Fruit fly (Drosophila melanogaster): ENCODE measurements around the gene mRpL38.

mRpL38 gene

DNA sequence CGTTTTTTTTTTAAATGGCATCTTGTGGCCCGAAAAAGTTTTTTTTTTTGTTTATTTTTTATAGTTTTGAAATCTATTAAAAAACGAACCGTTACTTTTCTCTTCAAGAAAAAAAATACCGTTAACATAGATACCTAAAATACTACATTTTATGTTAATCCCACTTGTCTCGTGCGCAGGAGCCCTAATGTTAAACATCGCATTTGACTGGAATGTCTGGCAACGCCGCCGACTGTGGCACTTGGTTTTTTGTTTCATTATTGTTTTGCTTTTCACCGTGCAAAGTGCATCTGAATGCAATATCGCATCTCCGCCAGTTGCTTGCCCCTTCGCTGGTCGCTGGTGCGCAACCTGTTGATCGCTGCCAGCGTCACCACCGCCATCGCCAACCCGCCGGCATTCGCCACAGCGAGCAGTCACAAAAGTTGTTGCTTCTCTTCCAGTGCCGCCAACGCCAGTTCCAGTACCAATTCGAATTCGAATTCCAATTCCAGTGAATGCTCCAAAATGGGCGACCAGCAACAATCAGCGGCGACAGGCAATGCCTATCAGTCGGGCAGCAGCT, 26.0 kb upstream of the mRpL38 start, which contains the start of gene CG11590 (continued):
- 0 out of 2 replicates have a peak, but pooled peaks have one; percentile 10 for TF ChIP-seq ato (GFP tag; IDR thresholded peaks at IDR 0.05; ENCODE audit: partially characterized antibody)
- TF ChIP-seq dan (GFP tag; IDR thresholded peaks at IDR 0.05), result no peak
- TF ChIP-seq CG9932 (GFP tag; IDR thresholded peaks at IDR 0.05), result no peak
- TF ChIP-seq BtbVII (GFP tag; optimal IDR thresholded peaks at IDR 0.05), result no peak
- no peak for TF ChIP-seq CG1792 (GFP tag; optimal IDR thresholded peaks at IDR 0.05)
- no peak for TF ChIP-seq H2.0 (GFP tag; IDR thresholded peaks at IDR 0.05)
- TF ChIP-seq insv (GFP tag; optimal IDR thresholded peaks at IDR 0.05), result peak in 1 of 2 experiments; percentile 79
- TF ChIP-seq CG15514 (GFP tag; optimal IDR thresholded peaks at IDR 0.05), result peak; percentile 94
- peak; percentile 28; the same call in 1 of the 2 replicates for TF ChIP-seq unc-4 (GFP tag; IDR thresholded peaks at IDR 0.05; ENCODE audit: partially characterized antibody)
- no peak for TF ChIP-seq CG14014 (GFP tag; IDR thresholded peaks at IDR 0.05)
- TF ChIP-seq MESR4 (GFP tag; optimal IDR thresholded peaks at IDR 0.05), result peak; percentile 38
- TF ChIP-seq kah (GFP tag; optimal IDR thresholded peaks at IDR 0.05), result peak; percentile 6
- TF ChIP-seq Rfx (GFP tag; IDR thresholded peaks at IDR 0.05), result no peak
- no peak for TF ChIP-seq ttk (GFP tag; IDR thresholded peaks at IDR 0.05)
- 0 out of 2 replicates have a peak, but pooled peaks have one; percentile 10 for TF ChIP-seq Drgx (GFP tag; IDR thresholded peaks at IDR 0.05)
- TF ChIP-seq Lpt (GFP tag; optimal IDR thresholded peaks at IDR 0.05), result no peak
- TF ChIP-seq CG17359 (tag; optimal IDR thresholded peaks at IDR 0.05), result no peak
- no peak for TF ChIP-seq CG32772 (GFP tag; IDR thresholded peaks at IDR 0.05)
- peak; percentile 84 for TF ChIP-seq MBD-R2 (GFP tag; IDR thresholded peaks at IDR 0.05)
- no peak for TF ChIP-seq CG17912 (GFP tag; optimal IDR thresholded peaks at IDR 0.05)
- TF ChIP-seq row (GFP tag; IDR thresholded peaks at IDR 0.05), result peak; percentile 8; the same call in 1 of the 3 replicates
- TF ChIP-seq stc (GFP tag; IDR thresholded peaks at IDR 0.05), result no peak
- TF ChIP-seq CG18764 (GFP tag; optimal IDR thresholded peaks at IDR 0.05), result peak; percentile 96
- TF ChIP-seq E2f2 (GFP tag; IDR thresholded peaks at IDR 0.05), result peak; percentile 59
- TF ChIP-seq amos (GFP tag; IDR thresholded peaks at IDR 0.05; ENCODE audit: partially characterized antibody), result 0 out of 2 replicates have a peak, but pooled peaks have one; percentile 8
- TF ChIP-seq pzg (GFP tag; optimal IDR thresholded peaks at IDR 0.05), result peak; percentile 27
- TF ChIP-seq stwl (tag; optimal IDR thresholded peaks at IDR 0.05), result peak; percentile 42
- TF ChIP-seq CG17328 (GFP tag; IDR thresholded peaks at IDR 0.05), result no peak
- no peak for TF ChIP-seq CG9876 (GFP tag; optimal IDR thresholded peaks at IDR 0.05)
- no peak for TF ChIP-seq repo (GFP tag; optimal IDR thresholded peaks at IDR 0.05)
- TF ChIP-seq Myb (GFP tag; optimal IDR thresholded peaks at IDR 0.05), result peak; percentile 51
- TF ChIP-seq z (GFP tag; IDR thresholded peaks at IDR 0.05), result no peak
- TF ChIP-seq BEAF-32 (GFP tag; optimal IDR thresholded peaks at IDR 0.05), result peak; percentile 26
- peak; percentile 40 for TF ChIP-seq Dp (GFP tag; optimal IDR thresholded peaks at IDR 0.05)
- TF ChIP-seq prd (optimal IDR thresholded peaks at IDR 0.05), result no peak
- TF ChIP-seq prd (GFP tag; IDR thresholded peaks at IDR 0.05), result no peak
- no peak for TF ChIP-seq CG14965 (GFP tag; optimal IDR thresholded peaks at IDR 0.05; ENCODE audit: borderline replicate concordance)
- TF ChIP-seq CG16815 (GFP tag; optimal IDR thresholded peaks at IDR 0.05), result no peak
- TF ChIP-seq Hmx (GFP tag; optimal IDR thresholded peaks at IDR 0.05), result no peak

- TF ChIP-seq MBD-R2 (GFP tag; IDR thresholded peaks at IDR 0.05), result peak; percentile 85
- peak; percentile 34 for TF ChIP-seq pzg (GFP tag; optimal IDR thresholded peaks at IDR 0.05)
- TF ChIP-seq Pdp1 (GFP tag; optimal IDR thresholded peaks at IDR 0.05), result no peak
- no peak for TF ChIP-seq NC2β (GFP tag; optimal IDR thresholded peaks at IDR 0.05)
- TF ChIP-seq MESR4 (GFP tag; optimal IDR thresholded peaks at IDR 0.05), result peak; percentile 39
- no peak for TF ChIP-seq ssp (GFP tag; IDR thresholded peaks at IDR 0.05)
- TF ChIP-seq tap (tag; optimal IDR thresholded peaks at IDR 0.05), result no peak
- peak; percentile 15 for TF ChIP-seq Sry-β (GFP tag; optimal IDR thresholded peaks at IDR 0.05)
- no peak for TF ChIP-seq unc-4 (GFP tag; IDR thresholded peaks at IDR 0.05; ENCODE audit: partially characterized antibody)
- TF ChIP-seq CG15514 (GFP tag; optimal IDR thresholded peaks at IDR 0.05), result peak; percentile 38
- no peak for TF ChIP-seq HLHmδ (GFP tag; optimal IDR thresholded peaks at IDR 0.05)
- peak; percentile 27 for TF ChIP-seq vvl (GFP tag; IDR thresholded peaks at IDR 0.05)
- peak; percentile 68 for TF ChIP-seq trem (tag; optimal IDR thresholded peaks at IDR 0.05)
- peak; percentile 23 for TF ChIP-seq sens (GFP tag)
- peak; percentile 18; the same call in 2 of the 3 replicates for TF ChIP-seq row (GFP tag; IDR thresholded peaks at IDR 0.05)
- TF ChIP-seq Sin3A (optimal IDR thresholded peaks at IDR 0.05), result no peak
- TF ChIP-seq Myb (GFP tag; optimal IDR thresholded peaks at IDR 0.05), result peak; percentile 51
- no peak for TF ChIP-seq ewg (GFP tag; optimal IDR thresholded peaks at IDR 0.05)
- no peak for TF ChIP-seq dm (GFP tag; optimal IDR thresholded peaks at IDR 0.05)
These were observed 24.9 kb upstream of the mRpL38 start, which contains the start of gene Prp16 for dm6 chrX:14201178-14201577. TSS of gene Prp16 (plus strand) at chrX:14201362.

Measured in whole organism, embryonic.